Worm (Caenorhabditis elegans) whole organism, late embryonic: Measurements from ENCODE around the gene Y82E9BR.20.

ENCODE experiments used
- ama-1 ChIP-seq: fragments of 150-350 bp; optimal IDR thresholded peaks from 2 replicates; lab custom pipeline; 2014
- fkh-10 ChIP-seq: fragments of 150-350 bp; optimal IDR thresholded peaks from 2 replicates; lab custom pipeline; 2014; ENCODE audit warnings: missing biosample characterization, missing genetic modification reagents, missing genetic modification characterization
- pha-4 ChIP-seq: fragments of 150-350 bp; optimal IDR thresholded peaks from 2 replicates; lab custom pipeline; 2018; ENCODE audit warnings: missing biosample characterization, missing genetic modification reagents, missing genetic modification characterization
- pqm-1 ChIP-seq: sonication (generic microtip); optimal IDR thresholded peaks from 2 replicates; lab custom pipeline; 2016; ENCODE audit warnings: missing genetic modification characterization, missing compliant biosample characterization
- tbx-2 ChIP-seq: sonication (generic microtip); optimal IDR thresholded peaks from 2 replicates; lab custom pipeline; 2016; ENCODE audit warnings: missing genetic modification characterization, missing compliant biosample characterization
- unc-42 ChIP-seq: sonication (generic microtip); optimal IDR thresholded peaks from 2 replicates; lab custom pipeline; 2016; ENCODE audit warnings: missing genotype, missing genetic modification characterization, missing compliant biosample characterization

DNA sequence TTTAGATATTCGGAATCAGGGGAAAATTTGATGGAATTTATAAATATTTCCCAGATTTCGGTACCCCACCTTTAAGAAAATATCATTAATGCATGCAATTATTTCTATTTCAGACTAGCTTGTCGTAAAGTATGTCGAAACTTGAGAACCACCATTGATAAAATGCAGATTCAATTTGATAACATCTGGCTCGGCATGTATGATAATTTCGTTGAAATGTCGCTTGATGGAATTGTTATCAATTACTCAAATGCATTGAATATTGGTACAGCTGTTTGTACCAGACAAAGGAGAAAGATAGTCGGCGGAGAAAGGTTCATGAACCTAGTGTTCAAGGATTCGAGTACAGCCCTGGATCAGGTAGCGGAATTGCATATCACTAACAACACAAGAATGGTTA is 42.3 kb upstream of the Y82E9BR.20 start, which contains the start of gene Y82E9BL.19:
- TF ChIP-seq fkh-10 (GFP tag; lab: Kevin White, UChicago) (no peak), ama-1 (lab: Kevin White, UChicago) (no peak), unc-42 (tag; lab: Kevin White, UChicago) (no peak), pqm-1 (tag; lab: Kevin White, UChicago) (no peak), tbx-2 (tag; lab: Kevin White, UChicago) (no peak), pha-4 (tag; lab: Kevin White, UChicago) (no peak)
